Fruit fly (Drosophila melanogaster) whole organism: ENCODE results near the gene Mur29B.

Source experiments
- CG8478 ChIP-seq: fragments of >200 bp; optimal IDR thresholded peaks from 2 replicates; lab custom pipeline; 2018; ENCODE audit warnings: inconsistent platforms
- Dll ChIP-seq: fragments of >200 bp; optimal IDR thresholded peaks from 2 replicates; lab custom pipeline; 2017
- EcR ChIP-seq, 2 experiments: fragments of >200 bp; optimal IDR thresholded peaks; 2 replicates each; lab custom pipeline; 2017; ENCODE audit warnings: missing biosample characterization in 2 of 2, missing genetic modification characterization in 2 of 2, missing genetic modification reagents in 2 of 2
- pan ChIP-seq: fragments of >200 bp; optimal IDR thresholded peaks from 2 replicates; lab custom pipeline; 2017
- psq ChIP-seq: fragments of >200 bp; optimal IDR thresholded peaks from 2 replicates; lab custom pipeline; 2017
- usp ChIP-seq: fragments of >200 bp; optimal IDR thresholded peaks from 2 replicates; lab custom pipeline; 2017; ENCODE audit warnings: missing biosample characterization, missing genetic modification characterization, mixed read lengths

The Mur29B gene

DNA sequence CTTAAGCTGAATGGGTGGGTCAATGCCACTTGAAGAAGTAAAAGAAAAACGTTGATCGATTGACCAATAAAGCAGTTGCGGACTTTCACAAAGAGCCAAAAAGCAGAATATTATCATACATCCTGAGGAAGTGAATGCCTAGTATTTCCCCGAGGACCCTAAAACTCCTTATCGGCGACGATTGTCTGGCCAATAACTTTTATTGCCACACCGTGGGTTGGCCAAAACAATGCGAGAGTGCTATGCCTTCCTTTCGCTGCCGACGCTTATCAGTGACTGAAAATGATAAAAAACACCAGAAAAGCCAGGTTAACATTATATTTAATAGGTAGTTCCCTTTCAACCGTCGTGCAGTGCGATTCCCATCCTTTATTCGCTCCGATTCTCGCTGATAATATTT is at the start of gene Mur29B:
Gene Mur29B (plus strand): TSS at position 324 of the 400 bp plus-strand sequence.
- TF ChIP-seq pan (no peak), EcR (GFP tag; optimal IDR thresholded peaks at IDR 0.05; lab: Kevin White, UChicago) (no peak), CG8478 (lab: Kevin White, UChicago) (no peak), psq (lab: Kevin White, UChicago) (no peak), usp (GFP tag; lab: Kevin White, UChicago) (no peak), Dll (no peak)

DNA sequence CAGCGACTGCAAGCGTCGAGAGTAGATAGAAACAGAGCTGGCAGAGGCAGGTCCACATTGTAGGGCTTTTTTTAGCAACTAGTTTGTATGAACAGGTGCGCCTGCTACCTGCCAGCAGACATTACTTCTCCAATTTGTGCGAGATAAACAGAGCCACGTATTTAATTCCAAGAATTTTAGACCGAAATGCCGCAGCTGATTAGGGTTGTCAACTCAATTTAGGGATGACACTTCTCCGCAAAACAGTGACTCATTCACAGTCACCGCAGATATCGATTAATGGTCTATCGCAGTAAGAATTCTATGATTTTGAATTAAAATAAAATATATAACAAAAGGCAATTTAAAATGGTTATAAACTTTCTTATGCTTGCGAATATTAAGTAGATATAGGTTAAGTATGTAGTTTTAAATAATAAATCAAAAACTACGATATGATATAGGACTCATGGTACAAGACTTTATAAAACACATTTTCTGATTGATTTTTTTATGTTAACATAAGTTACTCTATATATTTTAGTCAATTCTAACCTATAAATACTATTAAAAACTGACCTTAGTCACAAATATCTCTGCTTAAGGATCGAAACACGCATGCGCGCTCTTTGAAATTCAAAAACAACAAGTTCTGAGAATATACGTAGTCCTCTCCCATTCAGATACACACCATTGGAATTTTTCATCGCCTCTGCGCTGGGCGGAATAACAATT is 49.1 kb upstream of the Mur29B start, which contains the start of the genes wol and Scgalpha:
Gene wol (minus strand): TSS at position 220 of the 714 bp plus-strand sequence.
Gene Scgalpha (plus strand): TSS at position 664 of the 714 bp plus-strand sequence.
- TF ChIP-seq usp (GFP tag; lab: Kevin White, UChicago) = no peak
- TF ChIP-seq Dll = no peak
- no peak for TF ChIP-seq psq (lab: Kevin White, UChicago)
- no peak for TF ChIP-seq EcR (GFP tag; optimal IDR thresholded peaks at IDR 0.05; lab: Kevin White, UChicago)

DNA sequence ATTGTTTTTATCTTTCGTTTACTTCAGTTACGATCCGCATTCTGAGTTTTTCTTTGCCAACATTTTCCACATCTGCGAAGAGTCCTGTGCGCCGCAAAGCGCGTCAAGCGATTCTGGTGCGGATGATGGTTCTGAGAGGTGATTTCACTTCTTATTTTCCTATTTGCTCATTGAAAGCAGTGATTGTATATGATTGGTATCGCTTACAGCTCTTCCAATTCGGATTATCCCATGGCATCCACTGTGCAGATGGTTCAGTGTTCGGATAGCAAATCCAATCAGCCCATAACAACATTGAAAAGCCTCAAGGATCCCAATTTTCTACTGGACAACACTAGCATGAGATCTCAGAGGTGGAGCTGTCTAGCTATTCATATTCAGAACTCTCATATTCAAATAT is 47.4 kb upstream of the Mur29B start:
- TF ChIP-seq CG8478 (lab: Kevin White, UChicago) (no peak), pan (no peak), psq (lab: Kevin White, UChicago) (no peak), Dll (no peak), EcR (GFP tag; optimal IDR thresholded peaks at IDR 0.05; lab: Kevin White, UChicago) (no peak), usp (GFP tag; lab: Kevin White, UChicago) (no peak)

DNA sequence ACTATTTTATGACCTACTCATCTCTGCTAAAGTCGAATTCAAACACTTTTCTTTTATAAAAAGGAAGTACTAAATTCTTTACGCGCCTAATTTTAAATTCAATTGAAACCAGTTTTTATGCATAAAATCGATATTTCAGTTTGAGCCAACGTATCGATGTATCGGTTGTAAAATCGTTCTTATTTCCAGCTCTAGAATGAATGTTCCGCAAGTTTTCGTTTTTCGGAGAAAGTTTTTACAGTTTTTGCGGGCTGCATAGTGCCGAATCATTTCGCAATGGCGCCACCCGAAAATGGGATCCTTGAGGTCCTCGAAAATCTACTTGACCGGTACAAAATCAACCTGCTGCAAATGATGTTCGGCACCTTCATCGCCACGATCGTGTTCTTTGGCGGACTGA is 46.6 kb upstream of the Mur29B start, which contains the start of gene CG7840:
Gene CG7840 (plus strand): TSS at position 178 of the 400 bp plus-strand sequence.
- TF ChIP-seq pan = no peak
- no peak for TF ChIP-seq EcR (GFP tag; optimal IDR thresholded peaks at IDR 0.05; lab: Kevin White, UChicago)
- TF ChIP-seq psq (lab: Kevin White, UChicago) = no peak
- TF ChIP-seq CG8478 (lab: Kevin White, UChicago) = no peak
- TF ChIP-seq usp (GFP tag; lab: Kevin White, UChicago) = no peak
- no peak for TF ChIP-seq Dll

DNA sequence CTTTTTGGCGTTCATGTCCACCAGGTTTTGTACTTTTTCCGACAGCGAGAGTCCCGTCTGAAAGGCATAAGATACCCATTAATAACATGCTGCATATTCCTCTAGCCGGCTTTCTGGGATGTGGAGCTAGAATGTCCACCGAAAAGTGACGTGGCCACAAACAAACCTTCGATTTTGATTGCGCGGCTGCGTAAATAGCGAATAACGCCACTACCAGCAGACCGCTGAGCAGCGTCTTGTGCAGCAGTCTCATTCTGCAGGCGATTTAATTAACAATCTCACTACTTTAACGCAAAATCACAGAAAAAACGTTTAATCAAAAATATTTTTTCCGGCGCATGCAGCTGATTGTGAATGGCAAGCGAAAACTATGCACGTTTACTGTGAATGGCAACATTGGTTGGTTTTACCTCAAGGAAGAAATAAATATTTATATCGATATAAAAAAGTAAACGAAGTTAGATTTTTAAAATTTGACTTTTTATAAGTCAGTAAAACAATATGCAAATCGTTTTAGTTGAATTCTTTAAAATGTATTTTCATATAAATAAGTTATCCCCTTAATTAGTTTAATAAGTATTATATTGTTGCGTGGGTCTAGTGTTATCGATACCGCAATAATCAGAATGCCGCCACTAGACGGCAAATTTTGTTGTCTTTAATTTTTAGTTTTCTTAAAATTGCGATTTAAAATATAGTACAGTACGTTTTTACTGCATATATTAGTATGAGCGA is 44.0 kb upstream of the Mur29B start, which contains the start of the genes Ostgamma and Mettl14:
Gene Ostgamma (minus strand): TSS at position 376 of the 735 bp plus-strand sequence.
Gene Mettl14 (plus strand): TSS at position 611 of the 735 bp plus-strand sequence.
- TF ChIP-seq usp (GFP tag; lab: Kevin White, UChicago) = no peak

DNA sequence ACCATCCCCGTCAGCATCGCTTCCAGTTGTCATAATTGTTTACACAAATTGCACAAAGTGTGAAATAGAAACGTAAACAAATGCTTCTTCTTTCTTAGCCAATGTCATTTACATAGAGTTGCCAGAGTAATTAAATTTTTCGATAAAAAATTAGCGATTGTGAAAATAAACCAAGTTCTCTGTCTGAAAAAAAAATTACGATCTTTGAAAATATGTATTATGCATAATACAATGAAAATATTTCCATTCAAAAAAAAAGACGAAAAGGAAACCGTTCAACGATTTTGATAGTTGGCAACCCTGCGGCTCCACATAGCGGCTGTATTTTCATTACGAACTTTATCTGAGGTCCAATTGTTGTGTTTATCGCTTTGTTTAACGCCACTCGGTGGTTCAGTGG is 40.9 kb upstream of the Mur29B start, which contains the start of the genes CG7810 and CG7806:
Gene CG7810 (minus strand): TSS at position 105 of the 400 bp plus-strand sequence.
Gene CG7806 (plus strand): TSS at position 309 of the 400 bp plus-strand sequence.
- TF ChIP-seq psq (lab: Kevin White, UChicago) = no peak
- no peak for TF ChIP-seq pan
- TF ChIP-seq EcR (GFP tag; optimal IDR thresholded peaks at IDR 0.05; lab: Kevin White, UChicago) = no peak
- TF ChIP-seq CG8478 (lab: Kevin White, UChicago) = no peak
- no peak for TF ChIP-seq usp (GFP tag; lab: Kevin White, UChicago)
- no peak for TF ChIP-seq Dll

DNA sequence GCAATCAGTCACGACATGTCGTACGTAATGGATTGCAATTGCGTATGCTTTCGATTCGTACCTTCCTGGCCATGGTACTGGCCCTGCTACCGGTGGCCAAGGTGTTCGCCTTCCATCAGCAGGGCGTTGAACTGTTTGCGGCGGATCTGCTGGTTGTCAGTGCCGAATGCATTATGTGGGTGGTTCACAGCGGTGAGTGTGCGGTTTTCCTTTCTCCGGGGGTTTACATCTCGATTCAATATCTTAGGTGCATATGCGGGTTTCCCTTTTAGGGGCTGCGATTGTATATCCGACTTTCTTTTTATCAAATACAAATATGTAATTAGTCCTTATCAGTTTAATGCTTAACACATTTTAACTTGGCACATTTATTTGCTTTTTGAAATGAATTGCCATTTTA is 40.2 kb upstream of the Mur29B start:
- no peak for TF ChIP-seq pan
- TF ChIP-seq Dll = no peak
- TF ChIP-seq usp (GFP tag; lab: Kevin White, UChicago) = no peak
- no peak for TF ChIP-seq CG8478 (lab: Kevin White, UChicago)
- no peak for TF ChIP-seq EcR (GFP tag; optimal IDR thresholded peaks at IDR 0.05; lab: Kevin White, UChicago)
- no peak for TF ChIP-seq psq (lab: Kevin White, UChicago)

DNA sequence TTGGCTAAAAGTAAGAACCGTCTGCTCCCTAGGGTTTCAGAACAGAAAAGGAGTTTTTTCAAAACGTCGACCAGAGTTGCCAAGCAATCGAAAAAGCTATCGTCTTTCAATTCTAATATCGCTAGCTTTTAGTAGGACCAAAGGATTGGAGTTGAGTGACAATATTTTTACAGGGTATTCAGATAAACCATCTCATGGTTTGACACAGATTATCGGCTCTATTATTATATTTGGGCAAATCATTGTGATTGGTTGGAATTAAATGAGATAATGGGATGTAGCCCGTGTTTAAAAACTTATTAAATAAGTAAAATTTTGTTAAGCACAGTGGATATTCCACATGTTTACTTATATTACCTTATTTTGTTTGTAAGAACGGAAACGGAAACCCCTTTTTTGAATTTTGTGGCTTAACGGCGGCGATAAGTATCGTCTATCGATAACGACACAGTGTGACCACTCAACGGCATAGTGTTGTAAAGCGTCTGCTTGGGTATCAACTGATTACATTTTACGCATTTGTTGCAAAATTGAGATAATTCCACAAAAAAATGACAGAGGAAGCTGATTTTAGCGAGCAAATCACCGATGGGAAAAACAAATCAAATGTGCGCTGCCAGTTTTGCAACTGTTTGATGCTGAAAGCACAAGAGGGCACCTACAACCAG is 32.0 kb upstream of the Mur29B start, which contains the start of the genes mtsh and strat:
Gene mtsh (minus strand): TSS at position 51 of the 668 bp plus-strand sequence.
Gene strat (plus strand): TSS at position 471 of the 668 bp plus-strand sequence.
- TF ChIP-seq usp (GFP tag; lab: Kevin White, UChicago) (no peak), EcR (GFP tag; optimal IDR thresholded peaks at IDR 0.05; lab: Kevin White, UChicago) (no peak), CG8478 (lab: Kevin White, UChicago) (no peak), psq (lab: Kevin White, UChicago) (no peak), pan (no peak), Dll (no peak)

DNA sequence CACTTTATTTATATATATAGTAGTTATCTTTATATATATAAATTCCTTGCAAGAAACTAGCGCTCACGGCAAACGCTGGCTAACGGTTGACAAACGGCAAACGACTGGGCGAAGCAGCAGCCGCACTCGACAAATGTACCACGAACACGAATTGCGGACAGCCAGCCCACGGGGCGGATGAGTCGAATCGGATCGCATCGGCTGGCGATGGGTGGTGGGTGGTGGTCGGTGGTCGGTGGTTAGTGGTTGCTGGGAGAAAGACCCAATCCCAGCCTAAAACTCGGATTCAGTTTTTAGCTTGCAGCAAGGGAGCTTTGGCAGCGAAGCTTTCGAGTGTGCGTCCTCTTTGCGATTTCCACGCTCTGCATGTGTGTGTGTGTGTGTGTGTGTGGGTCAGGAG is 26.8 kb upstream of the Mur29B start, which contains the start of gene CG7781:
Gene CG7781 (minus strand): TSS at position 260 of the 400 bp plus-strand sequence.
- no peak for TF ChIP-seq Dll
- no peak for TF ChIP-seq psq (lab: Kevin White, UChicago)
- TF ChIP-seq pan = no peak

DNA sequence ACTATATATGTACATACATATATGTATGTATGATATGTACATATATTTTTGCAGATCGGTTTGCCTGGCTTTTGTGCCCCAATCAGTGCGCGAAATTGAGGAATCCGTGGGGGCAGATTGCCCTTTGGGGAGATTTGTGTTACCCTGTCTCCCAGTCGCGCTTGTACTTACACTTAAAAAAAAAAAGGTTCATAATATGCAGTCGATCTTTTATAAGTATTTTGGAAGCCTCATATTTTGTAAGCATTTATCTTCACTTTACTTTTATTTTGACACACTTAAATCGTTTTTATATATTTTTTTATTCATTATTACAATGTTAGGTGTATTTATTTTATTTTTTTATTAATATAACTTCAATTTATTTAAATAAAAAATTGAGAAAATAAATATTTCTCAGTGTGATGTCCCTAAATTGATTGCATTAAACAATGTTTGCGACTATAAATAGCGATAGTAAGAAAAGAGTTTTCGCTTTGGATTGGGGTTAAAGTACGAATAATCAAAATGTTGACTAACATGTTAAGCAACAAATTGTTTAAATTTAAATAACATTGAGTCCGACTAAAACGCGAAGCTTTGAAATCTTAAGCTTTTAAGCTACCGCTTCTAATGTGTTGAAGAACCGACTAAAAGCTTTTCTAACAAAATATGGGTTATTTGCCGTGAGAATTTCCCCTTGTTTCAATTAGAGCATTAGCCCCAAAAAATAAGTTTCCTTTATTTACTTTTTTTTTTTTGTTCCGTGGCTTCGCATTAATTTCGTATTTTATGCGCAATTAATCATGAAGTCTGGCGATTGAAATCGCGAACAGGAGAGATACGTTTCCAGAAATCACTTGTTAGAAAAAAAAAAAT is 25.3 kb upstream of the Mur29B start:
- no peak for TF ChIP-seq EcR (GFP tag; optimal IDR thresholded peaks at IDR 0.05; lab: Kevin White, UChicago)
- TF ChIP-seq pan = no peak
- TF ChIP-seq CG8478 (lab: Kevin White, UChicago) = no peak
- TF ChIP-seq usp (GFP tag; lab: Kevin White, UChicago) = no peak
- no peak for TF ChIP-seq Dll
- no peak for TF ChIP-seq psq (lab: Kevin White, UChicago)

DNA sequence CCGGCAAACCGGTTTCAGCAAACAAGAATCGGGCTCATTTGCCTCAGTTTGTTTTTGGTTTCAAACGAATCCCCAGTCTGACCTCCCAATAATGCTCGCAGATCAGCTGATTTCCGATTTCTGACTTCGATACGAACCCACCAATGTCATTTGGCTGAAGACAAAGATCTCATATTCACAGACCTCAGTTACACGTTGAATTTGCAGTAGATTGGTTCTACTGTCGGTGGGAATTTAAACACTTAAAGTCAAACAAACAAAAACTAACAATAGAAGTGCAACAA is 24.8 kb upstream of the Mur29B start, which contains the start of gene CG14275:
Gene CG14275 (plus strand): TSS at position 185 of the 284 bp plus-strand sequence.
- TF ChIP-seq EcR (GFP tag; optimal IDR thresholded peaks at IDR 0.05; lab: Kevin White, UChicago) = no peak
- TF ChIP-seq psq (lab: Kevin White, UChicago) = no peak
- TF ChIP-seq CG8478 (lab: Kevin White, UChicago) = no peak
- no peak for TF ChIP-seq Dll
- TF ChIP-seq pan = no peak
- TF ChIP-seq usp (GFP tag; lab: Kevin White, UChicago) = no peak
